Worm (Caenorhabditis elegans) whole organism, early embryonic: ENCODE results near the gene eif-1.

Experiments used
- B0310.2 ChIP-seq: sonication (generic microtip); optimal IDR thresholded peaks from 2 replicates; lab custom pipeline; 2016; ENCODE audit warnings: mild to moderate bottlenecking, missing genetic modification characterization, missing compliant biosample characterization
- F13C5.2 ChIP-seq: sonication (generic microtip); optimal IDR thresholded peaks from 2 replicates; lab custom pipeline; 2017; ENCODE audit warnings: mild to moderate bottlenecking, missing genetic modification characterization, inconsistent platforms, missing compliant biosample characterization
- aly-1 ChIP-seq: sonication (generic microtip); optimal IDR thresholded peaks from 2 replicates; lab custom pipeline; 2016; ENCODE audit warnings: missing genetic modification characterization, missing compliant biosample characterization
- ama-1 ChIP-seq: fragments of 150-350 bp; optimal IDR thresholded peaks from 2 replicates; lab custom pipeline; 2014
- ceh-13 ChIP-seq: fragments of 200-800 bp; sonication (Bioruptor generic); optimal IDR thresholded peaks from 2 replicates; lab custom pipeline; 2018; ENCODE audit warnings: mild to moderate bottlenecking, missing genetic modification characterization, missing compliant biosample characterization
- ceh-36 ChIP-seq: sonication (generic microtip); optimal IDR thresholded peaks from 2 replicates; lab custom pipeline; 2016; ENCODE audit warnings: missing genetic modification characterization, inconsistent platforms, missing compliant biosample characterization
- ets-7 ChIP-seq: sonication (generic microtip); optimal IDR thresholded peaks from 2 replicates; lab custom pipeline; 2016; ENCODE audit warnings: missing genotype, missing genetic modification characterization, missing compliant biosample characterization
- flt-1 ChIP-seq: fragments of 200-800 bp; sonication (Bioruptor generic); IDR thresholded peaks from 2 replicates; pipeline ENCODE4 v1.3.6; 2022; ENCODE audit warnings: missing genetic modification characterization, missing compliant biosample characterization
- hmbx-1 ChIP-seq: sonication (generic microtip); optimal IDR thresholded peaks from 2 replicates; lab custom pipeline; 2016; ENCODE audit warnings: mild to moderate bottlenecking, missing genetic modification characterization, missing compliant biosample characterization
- hmg-4 ChIP-seq: fragments of 200-800 bp; sonication (Bioruptor generic); optimal IDR thresholded peaks from 2 replicates; lab custom pipeline; 2018; ENCODE audit warnings: mild to moderate bottlenecking, missing genetic modification characterization, missing compliant biosample characterization
- hnd-1 ChIP-seq: sonication (generic microtip); optimal IDR thresholded peaks from 2 replicates; lab custom pipeline; 2016; ENCODE audit warnings: missing genetic modification characterization, missing compliant biosample characterization
- pes-1 ChIP-seq: fragments of 200-800 bp; sonication (Bioruptor generic); IDR thresholded peaks from 2 replicates; pipeline ENCODE4 v1.3.6; 2022; ENCODE audit warnings: missing genetic modification reagents, missing genetic modification characterization, missing compliant biosample characterization
- scrt-1 ChIP-seq: fragments of 200-800 bp; sonication (Bioruptor generic); IDR thresholded peaks from 2 replicates; pipeline ENCODE4 v1.3.6; 2022; ENCODE audit warnings: missing genetic modification characterization, missing compliant biosample characterization
- sea-1 ChIP-seq: fragments of 200-800 bp; sonication (Bioruptor generic); conservative IDR thresholded peaks from 2 replicates; pipeline ENCODE4 v1.3.6; 2022; ENCODE audit warnings: missing genetic modification characterization, missing compliant biosample characterization
- tbx-11 ChIP-seq: fragments of 200-800 bp; sonication (Bioruptor generic); IDR thresholded peaks from 2 replicates; pipeline ENCODE4 v1.3.6; 2022; ENCODE audit warnings: missing genetic modification characterization, missing compliant biosample characterization
- tbx-37 ChIP-seq: fragments of 200-800 bp; sonication (Bioruptor generic); conservative IDR thresholded peaks from 2 replicates; pipeline ENCODE4 v1.3.6; 2022; ENCODE audit warnings: missing genetic modification reagents, missing genetic modification characterization, missing compliant biosample characterization
- tra-4 ChIP-seq: sonication (generic microtip); optimal IDR thresholded peaks from 2 replicates; lab custom pipeline; 2017; ENCODE audit warnings: missing genetic modification characterization, missing compliant biosample characterization

Gene eif-1

DNA sequence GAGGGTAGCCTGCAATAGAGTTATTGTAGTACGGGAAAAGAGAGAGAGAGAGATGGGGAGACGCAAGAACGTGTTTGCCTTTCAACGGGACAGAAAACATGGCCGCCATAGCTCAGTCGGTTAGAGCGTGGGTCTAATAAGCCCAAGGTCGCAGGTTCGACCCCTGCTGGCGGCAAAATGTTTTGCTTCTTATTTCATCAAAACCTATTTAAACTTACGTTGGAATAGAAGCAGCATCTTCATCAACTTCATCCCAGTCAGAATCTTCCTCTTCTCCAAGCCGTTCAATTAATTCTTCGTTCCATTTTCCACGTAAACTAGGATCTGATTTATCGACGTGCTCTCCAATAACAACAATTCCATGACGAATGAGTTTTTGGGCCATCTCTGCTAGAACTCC, 39.3 kb upstream of the eif-1 start:
- TF ChIP-seq tbx-37 (GFP tag; lab: Robert Waterston, UW) = peak; percentile 94
- TF ChIP-seq B0310.2 (tag; lab: Kevin White, UChicago) = peak; percentile 94
- peak; percentile 96 for TF ChIP-seq pes-1 (GFP tag; lab: Robert Waterston, UW)
- TF ChIP-seq tra-4 (tag; lab: Kevin White, UChicago) = peak; percentile 81
- TF ChIP-seq ets-7 (tag; lab: Kevin White, UChicago) = peak; percentile 91
- peak; percentile 74 for TF ChIP-seq ama-1 (lab: Kevin White, UChicago)
- peak; percentile 92 for TF ChIP-seq ceh-36
- peak; percentile 96 for TF ChIP-seq aly-1 (tag; lab: Kevin White, UChicago)
- peak; percentile 79 for TF ChIP-seq hnd-1 (tag; lab: Kevin White, UChicago)
- TF ChIP-seq scrt-1 (GFP tag; lab: Robert Waterston, UW) = peak; percentile 95
- peak; percentile 98 for TF ChIP-seq hmg-4 (GFP tag; lab: Kevin White, UChicago)
- peak; percentile 97 for TF ChIP-seq F13C5.2 (tag; lab: Kevin White, UChicago)
- TF ChIP-seq flt-1 (GFP tag; lab: Robert Waterston, UW) = peak; percentile 91
- peak; percentile 94 for TF ChIP-seq tbx-11 (GFP tag; lab: Robert Waterston, UW)
- peak; percentile 92 for TF ChIP-seq sea-1 (GFP tag; lab: Robert Waterston, UW)
- peak; percentile 77 for TF ChIP-seq ceh-13 (GFP tag; lab: Kevin White, UChicago)
- peak; percentile 83 for TF ChIP-seq hmbx-1 (tag; lab: Kevin White, UChicago)

ce11 chrII:5031612-5032011, 38.2 kb upstream of the eif-1 start, which contains the start of gene wdr-83:
Gene wdr-83 (minus strand): TSS chrII:5031712.
- TF ChIP-seq scrt-1 (GFP tag; lab: Robert Waterston, UW) (no peak), tbx-11 (GFP tag; lab: Robert Waterston, UW) (no peak), ets-7 (tag; lab: Kevin White, UChicago) (no peak), flt-1 (GFP tag; lab: Robert Waterston, UW) (no peak), tbx-37 (GFP tag; lab: Robert Waterston, UW) (no peak), B0310.2 (tag; lab: Kevin White, UChicago) (no peak), ceh-13 (GFP tag; lab: Kevin White, UChicago) (no peak), hmbx-1 (tag; lab: Kevin White, UChicago) (no peak), tra-4 (tag; lab: Kevin White, UChicago) (no peak), F13C5.2 (tag; lab: Kevin White, UChicago) (no peak), hnd-1 (tag; lab: Kevin White, UChicago) (no peak), ama-1 (lab: Kevin White, UChicago) (no peak), hmg-4 (GFP tag; lab: Kevin White, UChicago) (no peak), aly-1 (tag; lab: Kevin White, UChicago) (no peak), sea-1 (GFP tag; lab: Robert Waterston, UW) (no peak), ceh-36 (no peak), pes-1 (GFP tag; lab: Robert Waterston, UW) (no peak)

DNA sequence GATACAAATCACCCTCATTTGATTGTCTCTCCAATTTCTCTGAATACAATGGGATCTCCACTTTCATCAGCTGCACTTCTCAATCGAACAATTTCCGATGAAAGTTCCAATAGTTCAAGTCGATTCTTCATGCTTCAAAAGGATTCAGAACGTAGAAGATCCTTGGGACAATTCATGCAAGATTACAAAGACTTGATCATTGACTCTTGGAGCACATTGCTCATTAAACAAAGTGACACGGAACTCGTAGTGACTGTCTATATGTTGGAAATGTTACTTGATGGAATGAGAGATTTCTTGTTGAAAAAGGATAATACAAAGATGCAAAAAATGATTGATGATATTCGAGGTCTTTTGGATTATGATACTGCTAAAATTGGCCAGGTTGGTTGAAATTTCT, 34.6 kb upstream of the eif-1 start:
- TF ChIP-seq hmg-4 (GFP tag; lab: Kevin White, UChicago) = no peak
- no peak for TF ChIP-seq ama-1 (lab: Kevin White, UChicago)
- TF ChIP-seq sea-1 (GFP tag; lab: Robert Waterston, UW) = no peak
- no peak for TF ChIP-seq B0310.2 (tag; lab: Kevin White, UChicago)
- TF ChIP-seq hmbx-1 (tag; lab: Kevin White, UChicago) = no peak
- TF ChIP-seq F13C5.2 (tag; lab: Kevin White, UChicago) = no peak
- TF ChIP-seq flt-1 (GFP tag; lab: Robert Waterston, UW) = no peak
- no peak for TF ChIP-seq ceh-13 (GFP tag; lab: Kevin White, UChicago)
- no peak for TF ChIP-seq tra-4 (tag; lab: Kevin White, UChicago)
- no peak for TF ChIP-seq ceh-36
- no peak for TF ChIP-seq tbx-37 (GFP tag; lab: Robert Waterston, UW)
- no peak for TF ChIP-seq hnd-1 (tag; lab: Kevin White, UChicago)
- no peak for TF ChIP-seq scrt-1 (GFP tag; lab: Robert Waterston, UW)
- no peak for TF ChIP-seq aly-1 (tag; lab: Kevin White, UChicago)
- no peak for TF ChIP-seq pes-1 (GFP tag; lab: Robert Waterston, UW)

- no peak for TF ChIP-seq aly-1 (tag; lab: Kevin White, UChicago)
- TF ChIP-seq hmg-4 (GFP tag; lab: Kevin White, UChicago) = no peak
- no peak for TF ChIP-seq F13C5.2 (tag; lab: Kevin White, UChicago)
- no peak for TF ChIP-seq sea-1 (GFP tag; lab: Robert Waterston, UW)
- no peak for TF ChIP-seq tra-4 (tag; lab: Kevin White, UChicago)
- no peak for TF ChIP-seq hmbx-1 (tag; lab: Kevin White, UChicago)
- TF ChIP-seq ceh-36 = no peak
- no peak for TF ChIP-seq ama-1 (lab: Kevin White, UChicago)
Observed at ce11 chrII:5022381-5022855, 29.0 kb upstream of the eif-1 start, which contains the start of the genes nsy-1 and F59A6.13. Gene nsy-1 (plus strand): TSS chrII:5022757. Gene F59A6.13 (plus strand): TSS chrII:5022805.

DNA sequence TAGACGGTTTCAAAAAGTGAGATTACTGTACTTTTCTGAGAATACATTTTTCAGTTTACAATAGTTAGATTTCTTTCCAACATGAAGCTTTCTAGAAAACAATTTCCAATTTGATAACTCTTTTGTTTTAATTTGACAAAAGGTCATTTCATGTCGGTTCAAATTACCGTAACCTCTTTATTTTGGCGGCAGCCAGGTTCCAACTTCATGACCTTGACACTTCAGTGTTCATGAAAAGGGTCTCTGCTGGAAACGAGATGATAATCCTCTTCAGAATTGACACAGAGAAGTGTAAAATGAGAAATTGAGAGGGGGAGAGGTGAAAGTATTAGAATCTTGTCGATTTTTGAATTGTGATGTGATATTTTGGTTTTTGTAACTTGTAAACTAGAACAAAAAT, 28.1 kb upstream of the eif-1 start:
- TF ChIP-seq sea-1 (GFP tag; lab: Robert Waterston, UW) (no peak), ceh-13 (GFP tag; lab: Kevin White, UChicago) (no peak), B0310.2 (tag; lab: Kevin White, UChicago) (no peak), tbx-11 (GFP tag; lab: Robert Waterston, UW) (no peak), tra-4 (tag; lab: Kevin White, UChicago) (no peak), aly-1 (tag; lab: Kevin White, UChicago) (no peak), hmg-4 (GFP tag; lab: Kevin White, UChicago) (no peak), pes-1 (GFP tag; lab: Robert Waterston, UW) (no peak), tbx-37 (GFP tag; lab: Robert Waterston, UW) (no peak), hmbx-1 (tag; lab: Kevin White, UChicago) (no peak), flt-1 (GFP tag; lab: Robert Waterston, UW) (no peak), F13C5.2 (tag; lab: Kevin White, UChicago) (no peak), ama-1 (lab: Kevin White, UChicago) (no peak), ceh-36 (no peak), ets-7 (tag; lab: Kevin White, UChicago) (no peak), scrt-1 (GFP tag; lab: Robert Waterston, UW) (no peak), hnd-1 (tag; lab: Kevin White, UChicago) (no peak)
